Worm (Caenorhabditis elegans) whole organism, L2 larva: Measurements from ENCODE around the gene H01M10.1.

Experiments used
- C34F6.9 ChIP-seq: fragments of 150-350 bp; optimal IDR thresholded peaks from 2 replicates; lab custom pipeline; 2014; ENCODE audit warnings: missing biosample characterization, missing genetic modification characterization
- F13H6.1 ChIP-seq: sonication (generic microtip); optimal IDR thresholded peaks from 2 replicates; lab custom pipeline; 2016; ENCODE audit warnings: missing genetic modification characterization, missing compliant biosample characterization
- R02D3.7 ChIP-seq: fragments of 150-350 bp; optimal IDR thresholded peaks from 2 replicates; lab custom pipeline; 2014; ENCODE audit warnings: missing biosample characterization, missing genetic modification characterization
- ZK546.5 ChIP-seq: sonication (generic microtip); optimal IDR thresholded peaks from 2 replicates; lab custom pipeline; 2017; ENCODE audit warnings: missing biosample characterization, missing genetic modification characterization
- alr-1 ChIP-seq: fragments of 150-350 bp; optimal IDR thresholded peaks from 2 replicates; lab custom pipeline; 2014; ENCODE audit warnings: missing biosample characterization, missing genetic modification characterization
- aly-2 ChIP-seq: fragments of 150-350 bp; optimal IDR thresholded peaks from 2 replicates; lab custom pipeline; 2014; ENCODE audit warnings: missing biosample characterization, missing genetic modification characterization
- blmp-1 ChIP-seq: sonication (generic microtip); optimal IDR thresholded peaks from 2 replicates; lab custom pipeline; 2017; ENCODE audit warnings: missing genetic modification characterization, mild to moderate bottlenecking, missing compliant biosample characterization, antibody characterized with exemption, moderate library complexity; ENCODE audit not compliant: insufficient read depth
- ceh-16 ChIP-seq: fragments of 150-350 bp; optimal IDR thresholded peaks from 2 replicates; lab custom pipeline; 2014; ENCODE audit warnings: missing biosample characterization, missing genetic modification characterization
- ceh-82 ChIP-seq: fragments of 150-350 bp; optimal IDR thresholded peaks from 2 replicates; lab custom pipeline; 2014; ENCODE audit warnings: missing biosample characterization, missing genetic modification characterization
- crh-2 ChIP-seq: sonication (generic microtip); optimal IDR thresholded peaks from 2 replicates; lab custom pipeline; 2017; ENCODE audit warnings: missing biosample characterization, missing genetic modification characterization
- elt-3 ChIP-seq: sonication (generic microtip); optimal IDR thresholded peaks from 2 replicates; lab custom pipeline; 2017; ENCODE audit warnings: missing biosample characterization, missing genetic modification characterization
- fos-1 ChIP-seq: fragments of 150-350 bp; optimal IDR thresholded peaks from 2 replicates; lab custom pipeline; 2014; ENCODE audit warnings: missing biosample characterization, missing genetic modification characterization
- gmeb-1 ChIP-seq: fragments of 150-350 bp; optimal IDR thresholded peaks from 2 replicates; lab custom pipeline; 2014; ENCODE audit warnings: missing biosample characterization, missing genetic modification characterization
- lin-13 ChIP-seq: fragments of 150-350 bp; optimal IDR thresholded peaks from 2 replicates; lab custom pipeline; 2014; ENCODE audit warnings: missing biosample characterization, missing genetic modification reagents, missing genetic modification characterization
- lin-39 ChIP-seq: fragments of 150-350 bp; optimal IDR thresholded peaks from 2 replicates; lab custom pipeline; 2014; ENCODE audit warnings: missing biosample characterization, missing genetic modification reagents, missing genetic modification characterization
- mbf-1 ChIP-seq: sonication (generic microtip); optimal IDR thresholded peaks from 2 replicates; lab custom pipeline; 2017; ENCODE audit warnings: missing biosample characterization, missing genetic modification characterization
- nhr-11 ChIP-seq: fragments of 150-350 bp; optimal IDR thresholded peaks from 2 replicates; lab custom pipeline; 2014; ENCODE audit warnings: missing biosample characterization, missing genetic modification characterization
- nhr-12 ChIP-seq: fragments of 150-350 bp; optimal IDR thresholded peaks from 2 replicates; lab custom pipeline; 2014; ENCODE audit warnings: missing biosample characterization, missing genetic modification characterization
- nhr-129 ChIP-seq: fragments of 150-350 bp; optimal IDR thresholded peaks from 2 replicates; lab custom pipeline; 2014; ENCODE audit warnings: missing biosample characterization, missing genetic modification characterization
- nhr-21 ChIP-seq: fragments of 150-350 bp; optimal IDR thresholded peaks from 2 replicates; lab custom pipeline; 2014; ENCODE audit warnings: missing biosample characterization, missing genetic modification characterization
- nhr-23 ChIP-seq: fragments of 150-350 bp; optimal IDR thresholded peaks from 2 replicates; lab custom pipeline; 2014; ENCODE audit warnings: missing biosample characterization, missing genetic modification reagents, missing genetic modification characterization
- nhr-237 ChIP-seq: fragments of 150-350 bp; optimal IDR thresholded peaks from 2 replicates; lab custom pipeline; 2014; ENCODE audit warnings: missing biosample characterization, missing genetic modification characterization
- nhr-25 ChIP-seq: fragments of 150-350 bp; sonication (generic microtip); optimal IDR thresholded peaks from 3 replicates; lab custom pipeline; 2014; ENCODE audit warnings: missing biosample characterization, missing genetic modification characterization
- nhr-6 ChIP-seq: fragments of 150-350 bp; optimal IDR thresholded peaks from 2 replicates; lab custom pipeline; 2014; ENCODE audit warnings: missing biosample characterization, missing genetic modification characterization
- nhr-77 ChIP-seq: fragments of 150-350 bp; optimal IDR thresholded peaks from 2 replicates; lab custom pipeline; 2014; ENCODE audit warnings: missing biosample characterization, missing genetic modification characterization
- peb-1 ChIP-seq: fragments of 150-350 bp; optimal IDR thresholded peaks from 2 replicates; lab custom pipeline; 2014; ENCODE audit warnings: missing biosample characterization, missing genetic modification characterization
- sem-4 ChIP-seq: fragments of 150-350 bp; optimal IDR thresholded peaks from 2 replicates; lab custom pipeline; 2014; ENCODE audit warnings: missing biosample characterization, missing genetic modification reagents, missing genetic modification characterization
- skn-1 ChIP-seq: sonication (generic microtip); optimal IDR thresholded peaks from 2 replicates; lab custom pipeline; 2017; ENCODE audit warnings: missing biosample characterization, missing genetic modification characterization
- sma-3 ChIP-seq: sonication (generic microtip); optimal IDR thresholded peaks from 2 replicates; lab custom pipeline; 2016; ENCODE audit warnings: missing genetic modification reagents, missing genetic modification characterization, missing compliant biosample characterization
- sma-9 ChIP-seq, 2 experiments: fragments of 150-350 bp in 1 of 2; sonication (generic microtip) in 1 of 2; optimal IDR thresholded peaks; 2 replicates each; lab custom pipeline; 2014 to 2016; ENCODE audit warnings: missing genetic modification characterization in 2 of 2, mild to moderate bottlenecking in 1 of 2, missing biosample characterization in 1 of 2, missing compliant biosample characterization in 1 of 2, missing genetic modification reagents in 1 of 2, moderate library complexity in 1 of 2
- snpc-4 ChIP-seq: fragments of 150-350 bp; optimal IDR thresholded peaks from 2 replicates; lab custom pipeline; 2014; ENCODE audit warnings: missing biosample characterization, missing genetic modification characterization
- unc-39 ChIP-seq: fragments of 150-350 bp; optimal IDR thresholded peaks from 2 replicates; lab custom pipeline; 2014; ENCODE audit warnings: missing biosample characterization, missing genetic modification characterization
- unc-55 ChIP-seq: fragments of 150-350 bp; sonication (generic microtip); optimal IDR thresholded peaks from 3 replicates; lab custom pipeline; 2014; ENCODE audit warnings: missing biosample characterization, missing genetic modification reagents, missing genetic modification characterization
- unc-62 ChIP-seq: fragments of 150-350 bp; optimal IDR thresholded peaks from 2 replicates; lab custom pipeline; 2014; ENCODE audit warnings: missing biosample characterization, missing genetic modification reagents, missing genetic modification characterization
- zag-1 ChIP-seq: fragments of 150-350 bp; optimal IDR thresholded peaks from 2 replicates; lab custom pipeline; 2014; ENCODE audit warnings: missing biosample characterization, missing genetic modification characterization
- ztf-1 ChIP-seq: fragments of 200-800 bp; sonication (Bioruptor generic); conservative IDR thresholded peaks from 2 replicates; pipeline ENCODE4 v1.3.6; 2022; ENCODE audit warnings: missing genetic modification characterization, missing compliant biosample characterization
- ztf-4 ChIP-seq: fragments of 150-350 bp; optimal IDR thresholded peaks from 2 replicates; lab custom pipeline; 2014; ENCODE audit warnings: missing biosample characterization, missing genetic modification characterization

Gene H01M10.1

ce11 chrX:2548884-2549283 is 31.5 kb downstream of the H01M10.1 start, which contains the start of gene smvt-1:
Gene smvt-1, minus strand, starts transcription at chrX:2548984.
- TF ChIP-seq crh-2 (tag; lab: Kevin White, UChicago) (no peak), unc-55 (peak; percentile 11), sma-3 (GFP tag; lab: Kevin White, UChicago) (no peak)

- TF ChIP-seq nhr-21 (no peak), nhr-237 (no peak), ceh-82 (tag; lab: Kevin White, UChicago) (no peak), elt-3 (tag; lab: Kevin White, UChicago) (no peak), sem-4 (no peak), snpc-4 (tag; lab: Kevin White, UChicago) (no peak), mbf-1 (tag; lab: Kevin White, UChicago) (no peak), skn-1 (tag; lab: Kevin White, UChicago) (no peak), alr-1 (tag; lab: Kevin White, UChicago) (no peak), lin-13 (GFP tag; lab: Kevin White, UChicago) (no peak), unc-62 (GFP tag; lab: Kevin White, UChicago) (no peak), R02D3.7 (tag; lab: Kevin White, UChicago) (no peak), zag-1 (tag; lab: Kevin White, UChicago) (no peak), sma-9 (GFP tag; optimal IDR thresholded peaks at IDR 0.05; lab: Kevin White, UChicago) (peak; percentile 5), sma-9 (tag; optimal IDR thresholded peaks at IDR 0.05; lab: Kevin White, UChicago) (no peak), nhr-11 (no peak), crh-2 (tag; lab: Kevin White, UChicago) (peak; percentile 79), aly-2 (tag; lab: Kevin White, UChicago) (no peak), fos-1 (peak; percentile 66), ceh-16 (tag; lab: Kevin White, UChicago) (no peak), nhr-12 (tag; lab: Kevin White, UChicago) (no peak), lin-39 (tag; lab: Kevin White, UChicago) (no peak), unc-39 (tag; lab: Kevin White, UChicago) (no peak), blmp-1 (tag; lab: Kevin White, UChicago) (no peak), ztf-1 (GFP tag; lab: Robert Waterston, UW) (no peak), ZK546.5 (tag; lab: Kevin White, UChicago) (no peak), nhr-6 (tag; lab: Kevin White, UChicago) (no peak)
Measured at ce11 chrX:2544645-2545044, 35.7 kb downstream of the H01M10.1 start.

ce11 chrX:2543353-2543752 is 37.0 kb downstream of the H01M10.1 start:
- peak; percentile 28 for TF ChIP-seq fos-1
- no peak for TF ChIP-seq nhr-23 (tag; lab: Kevin White, UChicago)
- no peak for TF ChIP-seq ceh-82 (tag; lab: Kevin White, UChicago)
- no peak for TF ChIP-seq lin-13 (GFP tag; lab: Kevin White, UChicago)
- TF ChIP-seq, all 48 proteins: peak for 1

ce11 chrX:2541003-2541521 is 39.3 kb downstream of the H01M10.1 start, which contains the start of gene F52H2.3:
Gene F52H2.3, minus strand, starts transcription at chrX:2541053.
- no peak for TF ChIP-seq nhr-77 (tag; lab: Kevin White, UChicago)
- no peak for TF ChIP-seq aly-2 (tag; lab: Kevin White, UChicago)
- TF ChIP-seq unc-55 = no peak
- TF ChIP-seq C34F6.9 = no peak
- no peak for TF ChIP-seq sma-3 (GFP tag; lab: Kevin White, UChicago)
- TF ChIP-seq crh-2 (tag; lab: Kevin White, UChicago) = peak; percentile 47
- peak; percentile 2 for TF ChIP-seq sma-9 (GFP tag; optimal IDR thresholded peaks at IDR 0.05; lab: Kevin White, UChicago)
- TF ChIP-seq sma-9 (tag; optimal IDR thresholded peaks at IDR 0.05; lab: Kevin White, UChicago) = no peak
- peak; percentile 28 for TF ChIP-seq F13H6.1 (tag; lab: Kevin White, UChicago)
- no peak for TF ChIP-seq unc-39 (tag; lab: Kevin White, UChicago)
- TF ChIP-seq nhr-25 (tag; lab: Kevin White, UChicago) = no peak
- TF ChIP-seq fos-1 = peak; percentile 70
- peak; percentile 21 for TF ChIP-seq gmeb-1 (tag; lab: Kevin White, UChicago)
- TF ChIP-seq nhr-11 = no peak
- TF ChIP-seq zag-1 (tag; lab: Kevin White, UChicago) = no peak

ce11 chrX:2538713-2539112 is 41.7 kb downstream of the H01M10.1 start:
- TF ChIP-seq R02D3.7 (tag; lab: Kevin White, UChicago) (no peak), unc-62 (GFP tag; lab: Kevin White, UChicago) (no peak), peb-1 (no peak), crh-2 (tag; lab: Kevin White, UChicago) (no peak), sma-3 (GFP tag; lab: Kevin White, UChicago) (no peak), nhr-23 (tag; lab: Kevin White, UChicago) (no peak), nhr-129 (no peak), blmp-1 (tag; lab: Kevin White, UChicago) (no peak), ztf-1 (GFP tag; lab: Robert Waterston, UW) (no peak), ztf-4 (tag; lab: Kevin White, UChicago) (no peak)
